Worm (Caenorhabditis elegans) whole organism, L2 larva: ENCODE results near the gene sru-42.

Experiments used
- F13H6.1 ChIP-seq: sonication (generic microtip); optimal IDR thresholded peaks from 2 replicates; lab custom pipeline; 2016; ENCODE audit warnings: missing genetic modification characterization, missing compliant biosample characterization
- R02D3.7 ChIP-seq: fragments of 150-350 bp; optimal IDR thresholded peaks from 2 replicates; lab custom pipeline; 2014; ENCODE audit warnings: missing biosample characterization, missing genetic modification characterization
- Y55F3AM.14 ChIP-seq: fragments of 200-800 bp; sonication (Bioruptor generic); optimal IDR thresholded peaks from 2 replicates; lab custom pipeline; 2018; ENCODE audit warnings: mild to moderate bottlenecking, missing genetic modification characterization, missing compliant biosample characterization
- alr-1 ChIP-seq: fragments of 150-350 bp; optimal IDR thresholded peaks from 2 replicates; lab custom pipeline; 2014; ENCODE audit warnings: missing biosample characterization, missing genetic modification characterization
- ama-1 ChIP-seq: fragments of 150-350 bp; optimal IDR thresholded peaks from 2 replicates; lab custom pipeline; 2018; ENCODE audit warnings: inconsistent platforms
- blmp-1 ChIP-seq: sonication (generic microtip); optimal IDR thresholded peaks from 2 replicates; lab custom pipeline; 2017; ENCODE audit warnings: missing genetic modification characterization, mild to moderate bottlenecking, missing compliant biosample characterization, antibody characterized with exemption, moderate library complexity; ENCODE audit not compliant: insufficient read depth
- ceh-16 ChIP-seq: fragments of 150-350 bp; optimal IDR thresholded peaks from 2 replicates; lab custom pipeline; 2014; ENCODE audit warnings: missing biosample characterization, missing genetic modification characterization
- ceh-82 ChIP-seq: fragments of 150-350 bp; optimal IDR thresholded peaks from 2 replicates; lab custom pipeline; 2014; ENCODE audit warnings: missing biosample characterization, missing genetic modification characterization
- crh-2 ChIP-seq: sonication (generic microtip); optimal IDR thresholded peaks from 2 replicates; lab custom pipeline; 2017; ENCODE audit warnings: missing biosample characterization, missing genetic modification characterization
- dmd-4 ChIP-seq: sonication (generic microtip); optimal IDR thresholded peaks from 2 replicates; lab custom pipeline; 2017; ENCODE audit warnings: missing biosample characterization, missing genetic modification characterization
- elt-1 ChIP-seq: fragments of 150-350 bp; optimal IDR thresholded peaks from 2 replicates; lab custom pipeline; 2014; ENCODE audit warnings: missing biosample characterization, missing genetic modification characterization
- elt-3 ChIP-seq: sonication (generic microtip); optimal IDR thresholded peaks from 2 replicates; lab custom pipeline; 2017; ENCODE audit warnings: missing biosample characterization, missing genetic modification characterization
- fos-1 ChIP-seq: fragments of 150-350 bp; optimal IDR thresholded peaks from 2 replicates; lab custom pipeline; 2014; ENCODE audit warnings: missing biosample characterization, missing genetic modification characterization
- lin-39 ChIP-seq: fragments of 150-350 bp; optimal IDR thresholded peaks from 2 replicates; lab custom pipeline; 2014; ENCODE audit warnings: missing biosample characterization, missing genetic modification reagents, missing genetic modification characterization
- lsy-2 ChIP-seq, 2 experiments: fragments of 150-350 bp in 1 of 2; sonication (generic microtip) in 1 of 2; optimal IDR thresholded peaks; 2 replicates each; lab custom pipeline; 2014 to 2017; ENCODE audit warnings: missing biosample characterization in 2 of 2, missing genetic modification characterization in 2 of 2
- mab-5 ChIP-seq: fragments of 150-350 bp; optimal IDR thresholded peaks from 2 replicates; lab custom pipeline; 2014; ENCODE audit warnings: missing biosample characterization, missing genetic modification characterization
- mbf-1 ChIP-seq: sonication (generic microtip); optimal IDR thresholded peaks from 2 replicates; lab custom pipeline; 2017; ENCODE audit warnings: missing biosample characterization, missing genetic modification characterization
- mdl-1 ChIP-seq, 2 experiments: fragments of 150-350 bp in 1 of 2; sonication (generic microtip) in 1 of 2; optimal IDR thresholded peaks; 2 replicates each; lab custom pipeline; 2017; ENCODE audit warnings: missing biosample characterization in 2 of 2, missing genetic modification characterization in 2 of 2
- nhr-10 ChIP-seq: sonication (generic microtip); optimal IDR thresholded peaks from 2 replicates; lab custom pipeline; 2017; ENCODE audit warnings: missing biosample characterization, missing genetic modification characterization
- nhr-129 ChIP-seq: fragments of 150-350 bp; optimal IDR thresholded peaks from 2 replicates; lab custom pipeline; 2014; ENCODE audit warnings: missing biosample characterization, missing genetic modification characterization
- nhr-21 ChIP-seq: fragments of 150-350 bp; optimal IDR thresholded peaks from 2 replicates; lab custom pipeline; 2014; ENCODE audit warnings: missing biosample characterization, missing genetic modification characterization
- nhr-237 ChIP-seq: fragments of 150-350 bp; optimal IDR thresholded peaks from 2 replicates; lab custom pipeline; 2014; ENCODE audit warnings: missing biosample characterization, missing genetic modification characterization
- nhr-25 ChIP-seq: fragments of 150-350 bp; sonication (generic microtip); optimal IDR thresholded peaks from 3 replicates; lab custom pipeline; 2014; ENCODE audit warnings: missing biosample characterization, missing genetic modification characterization
- nhr-6 ChIP-seq: fragments of 150-350 bp; optimal IDR thresholded peaks from 2 replicates; lab custom pipeline; 2014; ENCODE audit warnings: missing biosample characterization, missing genetic modification characterization
- skn-1 ChIP-seq: sonication (generic microtip); optimal IDR thresholded peaks from 2 replicates; lab custom pipeline; 2017; ENCODE audit warnings: missing biosample characterization, missing genetic modification characterization
- sma-9 ChIP-seq, 2 experiments: fragments of 150-350 bp in 1 of 2; sonication (generic microtip) in 1 of 2; optimal IDR thresholded peaks; 2 replicates each; lab custom pipeline; 2014 to 2016; ENCODE audit warnings: missing genetic modification characterization in 2 of 2, mild to moderate bottlenecking in 1 of 2, missing biosample characterization in 1 of 2, missing compliant biosample characterization in 1 of 2, missing genetic modification reagents in 1 of 2, moderate library complexity in 1 of 2
- snpc-4 ChIP-seq: fragments of 150-350 bp; optimal IDR thresholded peaks from 2 replicates; lab custom pipeline; 2014; ENCODE audit warnings: missing biosample characterization, missing genetic modification characterization
- unc-39 ChIP-seq: fragments of 150-350 bp; optimal IDR thresholded peaks from 2 replicates; lab custom pipeline; 2014; ENCODE audit warnings: missing biosample characterization, missing genetic modification characterization
- unc-55 ChIP-seq: fragments of 150-350 bp; sonication (generic microtip); optimal IDR thresholded peaks from 3 replicates; lab custom pipeline; 2014; ENCODE audit warnings: missing biosample characterization, missing genetic modification reagents, missing genetic modification characterization
- unc-62 ChIP-seq: fragments of 150-350 bp; optimal IDR thresholded peaks from 2 replicates; lab custom pipeline; 2014; ENCODE audit warnings: missing biosample characterization, missing genetic modification reagents, missing genetic modification characterization
- zag-1 ChIP-seq: fragments of 150-350 bp; optimal IDR thresholded peaks from 2 replicates; lab custom pipeline; 2014; ENCODE audit warnings: missing biosample characterization, missing genetic modification characterization
- ztf-1 ChIP-seq: fragments of 200-800 bp; sonication (Bioruptor generic); conservative IDR thresholded peaks from 2 replicates; pipeline ENCODE4 v1.3.6; 2022; ENCODE audit warnings: missing genetic modification characterization, missing compliant biosample characterization

sru-42 gene

DNA sequence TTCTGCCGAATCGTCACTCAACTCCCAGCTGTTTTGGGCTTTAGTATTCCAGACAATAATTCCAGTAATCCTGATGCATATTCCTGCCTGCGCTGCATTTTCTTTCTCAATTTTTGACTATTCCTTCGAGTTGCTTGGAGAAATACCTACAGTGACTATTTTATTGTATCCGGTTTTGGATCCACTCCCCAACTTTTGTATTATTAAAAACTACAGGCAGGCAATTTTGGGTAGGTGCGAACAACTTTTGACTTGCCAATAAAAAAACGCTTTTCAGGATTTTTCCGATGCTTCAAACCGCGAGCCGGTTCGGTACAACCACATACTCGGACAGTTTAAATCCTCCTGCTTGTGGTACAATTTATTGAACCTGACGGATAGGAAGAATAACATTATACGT lies 35.7 kb upstream of the sru-42 start:
- no peak for TF ChIP-seq F13H6.1 (tag; lab: Kevin White, UChicago)
- TF ChIP-seq lin-39 (tag; lab: Kevin White, UChicago): no peak
- no peak for TF ChIP-seq lsy-2 (tag; optimal IDR thresholded peaks at IDR 0.05; lab: Kevin White, UChicago)
- no peak for TF ChIP-seq alr-1 (tag; lab: Kevin White, UChicago)
- no peak for TF ChIP-seq dmd-4 (tag; lab: Kevin White, UChicago)
- no peak for TF ChIP-seq unc-62 (GFP tag; lab: Kevin White, UChicago)
- no peak for TF ChIP-seq ama-1 (lab: Kevin White, UChicago)
- TF ChIP-seq, all 48 proteins: peak for 0

- TF ChIP-seq alr-1 (tag; lab: Kevin White, UChicago) (no peak), mbf-1 (tag; lab: Kevin White, UChicago) (no peak), unc-55 (no peak), ztf-1 (no peak), lsy-2 (tag; optimal IDR thresholded peaks at IDR 0.05; lab: Kevin White, UChicago) (no peak)
Observed at ce11 chrV:15621518-15621917, 28.7 kb upstream of the sru-42 start, which contains the start of gene C55A1.1. TSS of gene C55A1.1 (plus strand) at chrV:15621818.

DNA sequence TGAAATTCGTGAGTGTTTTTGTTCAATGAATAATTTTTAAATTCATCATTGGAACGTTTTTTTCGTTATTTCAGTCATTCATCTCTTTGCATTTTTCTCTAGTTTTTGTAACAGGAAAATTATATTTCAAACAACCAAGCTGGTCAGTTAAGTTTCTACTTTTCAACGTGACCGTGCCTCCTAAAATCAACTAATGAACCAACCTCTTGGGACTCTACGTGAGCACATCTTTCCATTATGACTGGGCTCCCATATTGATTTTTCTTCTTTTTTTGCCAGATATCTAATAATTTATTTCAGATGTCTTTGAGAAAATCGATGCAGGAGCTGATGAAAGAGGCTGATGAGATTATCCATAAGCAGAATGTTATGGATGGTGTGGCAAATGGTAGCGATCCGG lies 24.7 kb upstream of the sru-42 start, which contains the start of gene C55A1.11:
TSS of gene C55A1.11 (plus strand) at position 301 of the 400 bp plus-strand sequence.
- TF ChIP-seq skn-1 (tag; lab: Kevin White, UChicago): no peak
- TF ChIP-seq zag-1 (tag; lab: Kevin White, UChicago): no peak
- TF ChIP-seq fos-1 (tag; lab: Kevin White, UChicago): no peak
- no peak for TF ChIP-seq R02D3.7 (tag; lab: Kevin White, UChicago)
- TF ChIP-seq mdl-1 (tag; optimal IDR thresholded peaks at IDR 0.05; lab: Kevin White, UChicago): no peak
- no peak for TF ChIP-seq dmd-4 (tag; lab: Kevin White, UChicago)
- TF ChIP-seq nhr-25 (tag; lab: Kevin White, UChicago): no peak
- TF ChIP-seq ceh-16 (tag; lab: Kevin White, UChicago): no peak
- TF ChIP-seq sma-9 (GFP tag; optimal IDR thresholded peaks at IDR 0.05; lab: Kevin White, UChicago): no peak
- TF ChIP-seq sma-9 (tag; optimal IDR thresholded peaks at IDR 0.05; lab: Kevin White, UChicago): no peak
- TF ChIP-seq elt-3 (tag; lab: Kevin White, UChicago): no peak
- no peak for TF ChIP-seq nhr-21 (tag; lab: Kevin White, UChicago)
- TF ChIP-seq nhr-10 (tag; lab: Kevin White, UChicago): no peak
- TF ChIP-seq snpc-4 (tag; lab: Kevin White, UChicago): no peak
- no peak for TF ChIP-seq Y55F3AM.14 (GFP tag; lab: Kevin White, UChicago)
- no peak for TF ChIP-seq lsy-2 (tag; optimal IDR thresholded peaks at IDR 0.05; lab: Kevin White, UChicago)
- no peak for TF ChIP-seq unc-39 (tag; lab: Kevin White, UChicago)
- TF ChIP-seq nhr-129 (tag; lab: Kevin White, UChicago): no peak
- no peak for TF ChIP-seq blmp-1 (tag; lab: Kevin White, UChicago)
- no peak for TF ChIP-seq crh-2 (tag; lab: Kevin White, UChicago)

DNA sequence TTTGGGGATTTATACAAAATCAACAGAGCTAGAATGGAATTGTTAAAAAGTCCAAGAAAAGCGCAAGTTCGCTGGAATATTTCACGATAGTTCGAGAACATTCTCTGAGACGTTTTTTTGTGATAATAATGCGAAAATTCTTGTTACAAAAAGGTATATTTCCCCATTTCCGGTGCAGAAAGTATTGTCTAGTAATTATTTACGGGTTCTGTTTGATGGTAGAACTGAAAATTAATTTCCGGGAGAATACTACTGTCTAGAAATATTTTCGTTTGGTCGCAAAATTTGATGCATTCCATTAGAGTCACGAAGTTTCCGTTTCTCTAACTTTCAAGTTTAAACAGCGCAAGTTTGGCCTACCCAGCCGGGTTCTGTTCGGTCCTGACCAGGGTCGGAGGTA lies 20.7 kb upstream of the sru-42 start, which contains the start of gene str-248:
TSS of gene str-248 (minus strand) at position 101 of the 400 bp plus-strand sequence.
- no peak for TF ChIP-seq dmd-4 (tag; lab: Kevin White, UChicago)
- no peak for TF ChIP-seq fos-1 (tag; lab: Kevin White, UChicago)
- no peak for TF ChIP-seq ceh-82 (tag; lab: Kevin White, UChicago)
- TF ChIP-seq nhr-25 (tag; lab: Kevin White, UChicago): no peak
- TF ChIP-seq Y55F3AM.14 (GFP tag; lab: Kevin White, UChicago): no peak
- TF ChIP-seq elt-1 (tag; lab: Kevin White, UChicago): no peak
- no peak for TF ChIP-seq sma-9 (GFP tag; optimal IDR thresholded peaks at IDR 0.05; lab: Kevin White, UChicago)
- TF ChIP-seq sma-9 (tag; optimal IDR thresholded peaks at IDR 0.05; lab: Kevin White, UChicago): no peak
- TF ChIP-seq mab-5 (tag; lab: Kevin White, UChicago): no peak

- TF ChIP-seq nhr-237 (no peak), nhr-6 (tag; lab: Kevin White, UChicago) (no peak), crh-2 (tag; lab: Kevin White, UChicago) (no peak)
Observed at ce11 chrV:15638853-15639252, 11.4 kb upstream of the sru-42 start, which contains the start of gene srz-44. TSS of gene srz-44 (minus strand) at chrV:15638953.
